Worm (Caenorhabditis elegans) whole organism, young adult: ENCODE measurements around the gene coa-7.

ENCODE experiments used
- C17E4.6 ChIP-seq: fragments of 200-800 bp; sonication (Bioruptor generic); IDR thresholded peaks from 2 replicates; pipeline ENCODE4 v1.3.6; 2022; ENCODE audit warnings: missing genetic modification reagents, missing genetic modification characterization, missing compliant biosample characterization
- F23B12.7 ChIP-seq: sonication (generic microtip); optimal IDR thresholded peaks from 2 replicates; lab custom pipeline; 2017; ENCODE audit warnings: missing genetic modification characterization, mild to moderate bottlenecking, missing compliant biosample characterization, antibody characterized with exemption, moderate library complexity; ENCODE audit not compliant: insufficient read depth
- F49E8.2 ChIP-seq: sonication (generic microtip); optimal IDR thresholded peaks from 3 replicates; lab custom pipeline; 2017; ENCODE audit warnings: missing genetic modification characterization, mild to moderate bottlenecking, missing compliant biosample characterization, antibody characterized with exemption, moderate library complexity; ENCODE audit not compliant: insufficient read depth
- F57A8.1 ChIP-seq: fragments of 200-800 bp; sonication (Bioruptor generic); optimal IDR thresholded peaks from 2 replicates; lab custom pipeline; 2018; ENCODE audit warnings: mild to moderate bottlenecking, missing genetic modification characterization, moderate library complexity, missing compliant biosample characterization
- T26A5.8 ChIP-seq: sonication (generic microtip); optimal IDR thresholded peaks from 2 replicates; lab custom pipeline; 2016; ENCODE audit warnings: missing genetic modification characterization, missing compliant biosample characterization
- Y53G8AR.9 ChIP-seq: fragments of 200-800 bp; sonication (Bioruptor generic); conservative IDR thresholded peaks from 2 replicates; pipeline ENCODE4 v1.3.6; 2022; ENCODE audit warnings: missing genetic modification reagents, missing genetic modification characterization, missing compliant biosample characterization
- Y56A3A.18 ChIP-seq: fragments of 200-800 bp; sonication (Bioruptor generic); IDR thresholded peaks from 2 replicates; pipeline ENCODE4 v1.3.6; 2022; ENCODE audit warnings: missing genetic modification reagents, missing genetic modification characterization, missing compliant biosample characterization
- ama-1 ChIP-seq, 3 experiments: fragments of 150-350 bp in 1 of 3; sonication (generic microtip) in 2 of 3; optimal IDR thresholded peaks; 2 replicates each; lab custom pipeline; 2014 to 2018; ENCODE audit warnings: missing biosample characterization in 2 of 3, missing genetic modification characterization in 2 of 3, missing genetic modification reagents in 2 of 3
- atf-7 ChIP-seq: sonication (generic microtip); optimal IDR thresholded peaks from 2 replicates; lab custom pipeline; 2017; ENCODE audit warnings: mild to moderate bottlenecking, missing genetic modification characterization, missing compliant biosample characterization
- cebp-1 ChIP-seq, 2 experiments: fragments of 200-800 bp in 1 of 2; sonication (Bioruptor generic) in 1 of 2; sonication (generic microtip) in 1 of 2; IDR thresholded peaks in 1 of 2; optimal IDR thresholded peaks in 1 of 2; 2 replicates each; pipeline versions ENCODE4 v1.3.6 to Lab custom; 2017 to 2022; ENCODE audit warnings: missing compliant biosample characterization in 2 of 2, missing genetic modification characterization in 2 of 2, mild to moderate bottlenecking in 1 of 2, missing genetic modification reagents in 1 of 2, moderate library complexity in 1 of 2
- cebp-2 ChIP-seq: fragments of 200-800 bp; sonication (Bioruptor generic); IDR thresholded peaks from 2 replicates; pipeline ENCODE4 v1.3.6; 2022; ENCODE audit warnings: missing genetic modification characterization, missing compliant biosample characterization
- ceh-91 ChIP-seq: fragments of 200-800 bp; sonication (Bioruptor generic); IDR thresholded peaks from 2 replicates; pipeline ENCODE4 v1.3.6; 2022; ENCODE audit warnings: missing genetic modification reagents, missing genetic modification characterization, missing compliant biosample characterization
- fkh-3 ChIP-seq: sonication (generic microtip); optimal IDR thresholded peaks from 2 replicates; lab custom pipeline; 2016; ENCODE audit warnings: mild to moderate bottlenecking, missing genetic modification characterization, missing compliant biosample characterization
- him-1 ChIP-seq: sonication (generic microtip); optimal IDR thresholded peaks from 2 replicates; lab custom pipeline; 2016; ENCODE audit warnings: missing genotype, missing genetic modification reagents, missing genetic modification characterization, missing compliant biosample characterization
- hmg-20 ChIP-seq: fragments of 200-800 bp; sonication (Bioruptor generic); IDR thresholded peaks from 2 replicates; pipeline ENCODE4 v1.3.6; 2022; ENCODE audit warnings: missing genetic modification reagents, missing genetic modification characterization, missing compliant biosample characterization
- hsf-1 ChIP-seq: fragments of 200-800 bp; sonication (Bioruptor generic); IDR thresholded peaks from 2 replicates; pipeline ENCODE4 v1.3.6; 2022; ENCODE audit warnings: missing genetic modification reagents, missing genetic modification characterization, missing compliant biosample characterization
- let-607 ChIP-seq, 2 experiments: fragments of 200-800 bp in 1 of 2; sonication (Bioruptor generic) in 1 of 2; sonication (generic microtip) in 1 of 2; optimal IDR thresholded peaks; 2 replicates each; lab custom pipeline; 2016 to 2018; ENCODE audit warnings: mild to moderate bottlenecking in 2 of 2, missing compliant biosample characterization in 2 of 2, missing genetic modification characterization in 2 of 2, moderate library complexity in 2 of 2, missing genotype in 1 of 2
- lin-26 ChIP-seq: fragments of 200-800 bp; sonication (Bioruptor generic); IDR thresholded peaks from 2 replicates; pipeline ENCODE4 v1.3.6; 2022; ENCODE audit warnings: missing genetic modification reagents, missing genetic modification characterization, missing compliant biosample characterization
- lin-40 ChIP-seq: sonication (generic microtip); optimal IDR thresholded peaks from 2 replicates; lab custom pipeline; 2016; ENCODE audit warnings: missing genetic modification characterization, mild to moderate bottlenecking, missing compliant biosample characterization, missing genotype, missing genetic modification reagents
- madf-3 ChIP-seq: fragments of 200-800 bp; sonication (Bioruptor generic); IDR thresholded peaks from 2 replicates; pipeline ENCODE4 v1.3.6; 2022; ENCODE audit warnings: missing genetic modification reagents, missing genetic modification characterization, missing compliant biosample characterization
- madf-6 ChIP-seq: fragments of 200-800 bp; sonication (Bioruptor generic); IDR thresholded peaks from 2 replicates; pipeline ENCODE4 v1.3.6; 2022; ENCODE audit warnings: missing genetic modification reagents, missing genetic modification characterization, missing compliant biosample characterization
- nhr-179 ChIP-seq: sonication (generic microtip); optimal IDR thresholded peaks from 2 replicates; lab custom pipeline; 2016; ENCODE audit warnings: mild to moderate bottlenecking, missing genetic modification characterization, missing compliant biosample characterization
- nhr-90 ChIP-seq: sonication (generic microtip); optimal IDR thresholded peaks from 2 replicates; lab custom pipeline; 2016; ENCODE audit warnings: missing genotype, mild to moderate bottlenecking, missing genetic modification characterization, missing compliant biosample characterization
- rcor-1 ChIP-seq: fragments of 200-800 bp; sonication (Bioruptor generic); IDR thresholded peaks from 2 replicates; pipeline ENCODE4 v1.3.6; 2022; ENCODE audit warnings: missing genetic modification reagents, missing genetic modification characterization, missing compliant biosample characterization
- rpc-1 ChIP-seq, 2 experiments: fragments of 150-350 bp in 1 of 2; sonication (generic microtip) in 1 of 2; optimal IDR thresholded peaks; 2 replicates each; lab custom pipeline; 2014 to 2018; ENCODE audit warnings: missing biosample characterization in 1 of 2, missing genetic modification characterization in 1 of 2, missing genetic modification reagents in 1 of 2, missing genotype in 1 of 2
- sea-2 ChIP-seq: fragments of 200-800 bp; sonication (Bioruptor generic); IDR thresholded peaks from 2 replicates; pipeline ENCODE4 v1.3.6; 2022; ENCODE audit warnings: missing genetic modification characterization, missing compliant biosample characterization
- snpc-1.3 ChIP-seq: sonication (generic microtip); optimal IDR thresholded peaks from 2 replicates; lab custom pipeline; 2017; ENCODE audit warnings: missing genetic modification characterization, mild to moderate bottlenecking, missing compliant biosample characterization, antibody characterized with exemption, moderate library complexity, missing genotype, missing genetic modification reagents; ENCODE audit not compliant: insufficient read depth
- somi-1 ChIP-seq: fragments of 200-800 bp; sonication (Bioruptor generic); optimal IDR thresholded peaks from 2 replicates; lab custom pipeline; 2018; ENCODE audit warnings: mild to moderate bottlenecking, missing genetic modification characterization, missing compliant biosample characterization
- tbp1 ChIP-seq: fragments of 200-800 bp; sonication (Bioruptor generic); optimal IDR thresholded peaks from 2 replicates; lab custom pipeline; 2018; ENCODE audit warnings: mild to moderate bottlenecking, missing genetic modification characterization, missing compliant biosample characterization
- xnd-1 ChIP-seq: sonication (generic microtip); optimal IDR thresholded peaks from 2 replicates; lab custom pipeline; 2016; ENCODE audit warnings: missing genotype, missing genetic modification reagents, missing genetic modification characterization, missing compliant biosample characterization
- ztf-26 ChIP-seq: sonication (generic microtip); optimal IDR thresholded peaks from 2 replicates; lab custom pipeline; 2017; ENCODE audit warnings: missing genetic modification characterization, missing compliant biosample characterization

Gene coa-7

ce11 chrII:11617715-11618114 is 33.2 kb downstream of the coa-7 start (continued):
- TF ChIP-seq nhr-90 = no peak
- no peak for TF ChIP-seq F57A8.1
- no peak for TF ChIP-seq atf-7 (tag; lab: Kevin White, UChicago)
- TF ChIP-seq lin-40 = peak; percentile 22
- TF ChIP-seq hsf-1 (GFP tag; lab: Robert Waterston, UW) = no peak
- peak; percentile 18 for TF ChIP-seq ztf-26 (tag; lab: Kevin White, UChicago)
- TF ChIP-seq Y56A3A.18 (GFP tag; lab: Robert Waterston, UW) = no peak
- no peak for TF ChIP-seq xnd-1
- TF ChIP-seq somi-1 (GFP tag; lab: Kevin White, UChicago) = no peak
- TF ChIP-seq tbp1 (GFP tag; lab: Kevin White, UChicago) = no peak

- TF ChIP-seq sea-2 (no peak), C17E4.6 (GFP tag; lab: Robert Waterston, UW) (no peak), rpc-1 (optimal IDR thresholded peaks at IDR 0.05; lab: Kevin White, UChicago) (no peak), rpc-1 (tag; optimal IDR thresholded peaks at IDR 0.05; lab: Kevin White, UChicago) (no peak), atf-7 (tag; lab: Kevin White, UChicago) (no peak), ceh-91 (GFP tag; lab: Robert Waterston, UW) (no peak), Y53G8AR.9 (GFP tag; lab: Robert Waterston, UW) (no peak), hmg-20 (GFP tag; lab: Robert Waterston, UW) (no peak), snpc-1.3 (no peak), cebp-1 (GFP tag; IDR thresholded peaks at IDR 0.05; lab: Robert Waterston, UW) (no peak), cebp-1 (tag; optimal IDR thresholded peaks at IDR 0.05; lab: Kevin White, UChicago) (no peak), F23B12.7 (tag; lab: Kevin White, UChicago) (no peak), madf-6 (GFP tag; lab: Robert Waterston, UW) (no peak), nhr-179 (tag; lab: Kevin White, UChicago) (no peak), lin-26 (GFP tag; lab: Robert Waterston, UW) (no peak), madf-3 (GFP tag; lab: Robert Waterston, UW) (no peak), F49E8.2 (tag; lab: Kevin White, UChicago) (no peak), let-607 (tag; optimal IDR thresholded peaks at IDR 0.05; lab: Kevin White, UChicago) (no peak), T26A5.8 (tag; lab: Kevin White, UChicago) (no peak), rcor-1 (GFP tag; lab: Robert Waterston, UW) (no peak), fkh-3 (no peak)
These were observed 34.5 kb downstream of the coa-7 start for ce11 chrII:11616333-11616942.

- no peak for TF ChIP-seq him-1 (tag; lab: Kevin White, UChicago)
- TF ChIP-seq cebp-2 (GFP tag; lab: Robert Waterston, UW) = 0 out of 2 replicates have a peak, but pooled peaks have one; percentile 18
- TF ChIP-seq ztf-26 (tag; lab: Kevin White, UChicago) = no peak
- no peak for TF ChIP-seq tbp1 (GFP tag; lab: Kevin White, UChicago)
- peak; percentile 28 for TF ChIP-seq ama-1 (optimal IDR thresholded peaks at IDR 0.05; lab: Kevin White, UChicago)
- TF ChIP-seq ama-1 (GFP tag; optimal IDR thresholded peaks at IDR 0.05; lab: Kevin White, UChicago) = no peak
- TF ChIP-seq, all 124 proteins: peak for 2
These were observed 36.7 kb downstream of the coa-7 start for ce11 chrII:11614103-11614857.
